Worm (Caenorhabditis elegans) whole organism, late embryonic: ENCODE data around the gene gem-1.
A peak's percentile ranks its signal among the peaks of the same experiment; 100 is the strongest.

Experiments used
- C08G9.2 ChIP-seq: sonication (generic microtip); optimal IDR thresholded peaks from 2 replicates; lab custom pipeline; 2016; ENCODE audit warnings: mild to moderate bottlenecking, missing genetic modification characterization, moderate library complexity, missing compliant biosample characterization
- C38D4.7 ChIP-seq: fragments of 200-800 bp; sonication (Bioruptor generic); optimal IDR thresholded peaks from 2 replicates; lab custom pipeline; 2018; ENCODE audit warnings: mild to moderate bottlenecking, missing genetic modification characterization, moderate library complexity, missing compliant biosample characterization
- F13H6.1 ChIP-seq: sonication (generic microtip); optimal IDR thresholded peaks from 2 replicates; lab custom pipeline; 2016; ENCODE audit warnings: missing genetic modification characterization, missing compliant biosample characterization
- K02D7.2 ChIP-seq: sonication (generic microtip); optimal IDR thresholded peaks from 2 replicates; lab custom pipeline; 2017; ENCODE audit warnings: mild to moderate bottlenecking, missing genetic modification characterization, missing compliant biosample characterization
- K09A11.1 ChIP-seq: sonication (generic microtip); optimal IDR thresholded peaks from 2 replicates; lab custom pipeline; 2017; ENCODE audit warnings: antibody characterized with exemption, mild to moderate bottlenecking, missing genetic modification characterization, missing compliant biosample characterization; ENCODE audit not compliant: insufficient read depth
- T23F11.4 ChIP-seq: fragments of 200-800 bp; sonication (Bioruptor generic); optimal IDR thresholded peaks from 2 replicates; lab custom pipeline; 2018; ENCODE audit warnings: mild to moderate bottlenecking, missing genetic modification characterization, missing compliant biosample characterization
- Y22D7AL.16 ChIP-seq: sonication (generic microtip); optimal IDR thresholded peaks from 2 replicates; lab custom pipeline; 2016; ENCODE audit warnings: missing genetic modification characterization, missing compliant biosample characterization
- ama-1 ChIP-seq: fragments of 150-350 bp; optimal IDR thresholded peaks from 2 replicates; lab custom pipeline; 2014
- ceh-14 ChIP-seq: sonication (generic microtip); optimal IDR thresholded peaks from 2 replicates; lab custom pipeline; 2016; ENCODE audit warnings: missing genotype, missing genetic modification characterization, missing compliant biosample characterization
- ceh-18 ChIP-seq: sonication (generic microtip); optimal IDR thresholded peaks from 2 replicates; lab custom pipeline; 2016; ENCODE audit warnings: missing genetic modification characterization, missing compliant biosample characterization
- ceh-19 ChIP-seq: fragments of 200-800 bp; sonication (Bioruptor generic); optimal IDR thresholded peaks from 2 replicates; lab custom pipeline; 2018; ENCODE audit warnings: mild to moderate bottlenecking, missing genetic modification characterization, missing compliant biosample characterization
- ceh-2 ChIP-seq: sonication (generic microtip); optimal IDR thresholded peaks from 2 replicates; lab custom pipeline; 2016; ENCODE audit warnings: missing genotype, missing genetic modification characterization, missing compliant biosample characterization
- ceh-24 ChIP-seq: sonication (generic microtip); optimal IDR thresholded peaks from 2 replicates; lab custom pipeline; 2016; ENCODE audit warnings: mild to moderate bottlenecking, missing genetic modification characterization, missing compliant biosample characterization
- ceh-30 ChIP-seq: fragments of 150-350 bp; optimal IDR thresholded peaks from 2 replicates; lab custom pipeline; 2014; ENCODE audit warnings: missing biosample characterization, missing genetic modification characterization
- ceh-31 ChIP-seq: sonication (generic microtip); optimal IDR thresholded peaks from 2 replicates; lab custom pipeline; 2016; ENCODE audit warnings: missing genetic modification characterization, missing compliant biosample characterization
- ceh-45 ChIP-seq: fragments of 200-800 bp; sonication (Bioruptor generic); IDR thresholded peaks from 2 replicates; pipeline ENCODE4 v1.3.6; 2022; ENCODE audit warnings: missing genetic modification reagents, missing genetic modification characterization, missing compliant biosample characterization
- ceh-6 ChIP-seq: fragments of 200-800 bp; sonication (Bioruptor generic); optimal IDR thresholded peaks from 2 replicates; lab custom pipeline; 2018; ENCODE audit warnings: mild to moderate bottlenecking, missing genetic modification characterization, missing compliant biosample characterization
- ceh-9 ChIP-seq: sonication (generic microtip); optimal IDR thresholded peaks from 2 replicates; lab custom pipeline; 2016; ENCODE audit warnings: mild to moderate bottlenecking, missing genetic modification characterization, inconsistent platforms, missing compliant biosample characterization
- dmd-4 ChIP-seq: sonication (generic microtip); optimal IDR thresholded peaks from 2 replicates; lab custom pipeline; 2016; ENCODE audit warnings: borderline replicate concordance, missing genetic modification characterization, missing compliant biosample characterization
- elt-2 ChIP-seq: sonication (generic microtip); optimal IDR thresholded peaks from 2 replicates; lab custom pipeline; 2016; ENCODE audit warnings: missing genetic modification reagents, missing genetic modification characterization, missing compliant biosample characterization
- elt-4 ChIP-seq: sonication (generic microtip); optimal IDR thresholded peaks from 2 replicates; lab custom pipeline; 2016; ENCODE audit warnings: missing genetic modification characterization, missing compliant biosample characterization
- eyg-1 ChIP-seq: sonication (generic microtip); optimal IDR thresholded peaks from 2 replicates; lab custom pipeline; 2016; ENCODE audit warnings: missing genotype, missing genetic modification characterization, missing compliant biosample characterization
- fkh-10 ChIP-seq: fragments of 150-350 bp; optimal IDR thresholded peaks from 2 replicates; lab custom pipeline; 2014; ENCODE audit warnings: missing biosample characterization, missing genetic modification reagents, missing genetic modification characterization
- fkh-6 ChIP-seq: sonication (generic microtip); optimal IDR thresholded peaks from 2 replicates; lab custom pipeline; 2016; ENCODE audit warnings: missing genetic modification characterization, missing compliant biosample characterization
- gmeb-2 ChIP-seq: sonication (generic microtip); optimal IDR thresholded peaks from 2 replicates; lab custom pipeline; 2016; ENCODE audit warnings: missing genetic modification characterization, inconsistent platforms, missing compliant biosample characterization
- hlh-13 ChIP-seq: fragments of 200-800 bp; sonication (Bioruptor generic); optimal IDR thresholded peaks from 2 replicates; lab custom pipeline; 2018; ENCODE audit warnings: mild to moderate bottlenecking, missing genetic modification characterization, missing compliant biosample characterization
- hlh-15 ChIP-seq: sonication (generic microtip); optimal IDR thresholded peaks from 2 replicates; lab custom pipeline; 2016; ENCODE audit warnings: missing genetic modification characterization, missing compliant biosample characterization
- hlh-30 ChIP-seq: sonication (generic microtip); optimal IDR thresholded peaks from 2 replicates; lab custom pipeline; 2017; ENCODE audit warnings: antibody characterized with exemption, missing genetic modification characterization, missing compliant biosample characterization; ENCODE audit not compliant: insufficient read depth
- lim-6 ChIP-seq: sonication (generic microtip); optimal IDR thresholded peaks from 2 replicates; lab custom pipeline; 2016; ENCODE audit warnings: missing genetic modification characterization, missing compliant biosample characterization
- madf-2 ChIP-seq: sonication (generic microtip); optimal IDR thresholded peaks from 2 replicates; lab custom pipeline; 2017; ENCODE audit warnings: missing genetic modification characterization, missing compliant biosample characterization
- mec-3 ChIP-seq: sonication (generic microtip); optimal IDR thresholded peaks from 2 replicates; lab custom pipeline; 2016; ENCODE audit warnings: borderline replicate concordance, missing genetic modification characterization, missing compliant biosample characterization
- nhr-11 ChIP-seq: fragments of 150-350 bp; optimal IDR thresholded peaks from 2 replicates; lab custom pipeline; 2014; ENCODE audit warnings: missing biosample characterization, missing genetic modification characterization
- nhr-232 ChIP-seq: sonication (generic microtip); optimal IDR thresholded peaks from 2 replicates; lab custom pipeline; 2016; ENCODE audit warnings: missing genetic modification characterization, missing compliant biosample characterization
- npax-4 ChIP-seq: sonication (generic microtip); optimal IDR thresholded peaks from 2 replicates; lab custom pipeline; 2016; ENCODE audit warnings: missing genetic modification characterization, missing compliant biosample characterization
- odd-2 ChIP-seq: sonication (generic microtip); optimal IDR thresholded peaks from 2 replicates; lab custom pipeline; 2017; ENCODE audit warnings: antibody characterized with exemption, mild to moderate bottlenecking, missing genetic modification characterization, missing compliant biosample characterization
- pag-3 ChIP-seq: sonication (generic microtip); optimal IDR thresholded peaks from 2 replicates; lab custom pipeline; 2016; ENCODE audit warnings: missing compliant biosample characterization, missing genetic modification characterization, borderline replicate concordance
- pat-9 ChIP-seq: fragments of 200-800 bp; sonication (Bioruptor generic); optimal IDR thresholded peaks from 2 replicates; lab custom pipeline; 2018; ENCODE audit warnings: mild to moderate bottlenecking, missing genetic modification characterization, moderate library complexity, missing compliant biosample characterization
- pha-2 ChIP-seq: sonication (generic microtip); optimal IDR thresholded peaks from 2 replicates; lab custom pipeline; 2017; ENCODE audit warnings: mild to moderate bottlenecking, missing genetic modification characterization, missing compliant biosample characterization
- pros-1 ChIP-seq: fragments of 150-350 bp; optimal IDR thresholded peaks from 2 replicates; lab custom pipeline; 2014; ENCODE audit warnings: missing biosample characterization, missing genetic modification reagents, missing genetic modification characterization
- ref-2 ChIP-seq: sonication (generic microtip); optimal IDR thresholded peaks from 2 replicates; lab custom pipeline; 2016; ENCODE audit warnings: missing genetic modification characterization, missing compliant biosample characterization
- rnt-1 ChIP-seq: sonication (generic microtip); optimal IDR thresholded peaks from 2 replicates; lab custom pipeline; 2016; ENCODE audit warnings: missing genetic modification characterization, missing compliant biosample characterization
- sdc-2 ChIP-seq: sonication (generic microtip); optimal IDR thresholded peaks from 2 replicates; lab custom pipeline; 2016; ENCODE audit warnings: missing genotype, missing genetic modification characterization, missing compliant biosample characterization
- sox-4 ChIP-seq: sonication (generic microtip); optimal IDR thresholded peaks from 2 replicates; lab custom pipeline; 2017; ENCODE audit warnings: mild to moderate bottlenecking, missing genetic modification characterization, inconsistent platforms, missing compliant biosample characterization
- tbx-2 ChIP-seq: sonication (generic microtip); optimal IDR thresholded peaks from 2 replicates; lab custom pipeline; 2016; ENCODE audit warnings: missing genetic modification characterization, missing compliant biosample characterization
- ttx-3 ChIP-seq: sonication (generic microtip); optimal IDR thresholded peaks from 2 replicates; lab custom pipeline; 2016; ENCODE audit warnings: missing genetic modification reagents, missing genetic modification characterization, missing compliant biosample characterization
- unc-3 ChIP-seq, 2 experiments: fragments of 200-800 bp in 1 of 2; sonication (Bioruptor generic) in 1 of 2; sonication (generic microtip) in 1 of 2; conservative IDR thresholded peaks in 1 of 2; optimal IDR thresholded peaks in 1 of 2; 2 replicates each; pipeline versions ENCODE4 v1.3.6 to Lab custom; 2016 to 2022; ENCODE audit warnings: missing compliant biosample characterization in 2 of 2, missing genetic modification characterization in 2 of 2, missing genetic modification reagents in 1 of 2
- unc-42 ChIP-seq: sonication (generic microtip); optimal IDR thresholded peaks from 2 replicates; lab custom pipeline; 2016; ENCODE audit warnings: missing genotype, missing genetic modification characterization, missing compliant biosample characterization
- unc-55 ChIP-seq: sonication (generic microtip); optimal IDR thresholded peaks from 2 replicates; lab custom pipeline; 2017; ENCODE audit warnings: missing biosample characterization, missing genetic modification reagents, missing genetic modification characterization
- unc-86 ChIP-seq: sonication (generic microtip); optimal IDR thresholded peaks from 2 replicates; lab custom pipeline; 2016; ENCODE audit warnings: missing genetic modification characterization, missing compliant biosample characterization
- zip-5 ChIP-seq: sonication (generic microtip); optimal IDR thresholded peaks from 2 replicates; lab custom pipeline; 2016; ENCODE audit warnings: missing genetic modification characterization, missing compliant biosample characterization
- ztf-16 ChIP-seq: sonication (generic microtip); optimal IDR thresholded peaks from 2 replicates; lab custom pipeline; 2017; ENCODE audit warnings: missing genetic modification characterization, missing compliant biosample characterization

Gene gem-1

ce11 chrX:13415722-13416121 is 38.9 kb upstream of the gem-1 start, which contains the start of gene C29F7.2:
Gene C29F7.2 (plus strand): TSS chrX:13416078.
- TF ChIP-seq ceh-45 (no peak), Y22D7AL.16 (tag; lab: Kevin White, UChicago) (no peak), elt-2 (tag; lab: Kevin White, UChicago) (peak; percentile 75), F13H6.1 (tag; lab: Kevin White, UChicago) (no peak)

- TF ChIP-seq rnt-1 (tag; lab: Kevin White, UChicago) (no peak), ceh-31 (tag; lab: Kevin White, UChicago) (no peak), pros-1 (tag; lab: Kevin White, UChicago) (no peak), npax-4 (tag; lab: Kevin White, UChicago) (no peak), Y22D7AL.16 (tag; lab: Kevin White, UChicago) (peak; percentile 21), madf-2 (tag; lab: Kevin White, UChicago) (no peak), ceh-9 (no peak), C38D4.7 (GFP tag; lab: Kevin White, UChicago) (peak; percentile 12), sdc-2 (tag; lab: Kevin White, UChicago) (peak; percentile 50), nhr-11 (tag; lab: Kevin White, UChicago) (no peak), pat-9 (tag; lab: Kevin White, UChicago) (peak; percentile 19), pag-3 (no peak), zip-5 (no peak), hlh-30 (no peak), ceh-18 (peak; percentile 11), K09A11.1 (tag; lab: Kevin White, UChicago) (no peak), nhr-232 (no peak), dmd-4 (tag; lab: Kevin White, UChicago) (no peak), odd-2 (tag; lab: Kevin White, UChicago) (no peak), unc-42 (tag; lab: Kevin White, UChicago) (no peak), hlh-15 (tag; lab: Kevin White, UChicago) (no peak), fkh-6 (tag; lab: Kevin White, UChicago) (no peak), F13H6.1 (tag; lab: Kevin White, UChicago) (no peak), unc-3 (GFP tag; conservative IDR thresholded peaks at IDR 0.05; lab: Robert Waterston, UW) (no peak), unc-3 (tag; optimal IDR thresholded peaks at IDR 0.05; lab: Kevin White, UChicago) (no peak), ceh-45 (no peak), C08G9.2 (tag; lab: Kevin White, UChicago) (no peak), hlh-13 (GFP tag; lab: Kevin White, UChicago) (peak; percentile 37), unc-86 (tag; lab: Kevin White, UChicago) (no peak), K02D7.2 (tag; lab: Kevin White, UChicago) (peak; percentile 53), fkh-10 (GFP tag; lab: Kevin White, UChicago) (no peak), ztf-16 (tag; lab: Kevin White, UChicago) (no peak), ceh-30 (tag; lab: Kevin White, UChicago) (no peak), ama-1 (no peak), ceh-6 (peak; percentile 46), tbx-2 (tag; lab: Kevin White, UChicago) (peak; percentile 4), elt-4 (tag; lab: Kevin White, UChicago) (no peak), ceh-14 (tag; lab: Kevin White, UChicago) (peak; percentile 20), eyg-1 (tag; lab: Kevin White, UChicago) (no peak), unc-55 (no peak), ref-2 (tag; lab: Kevin White, UChicago) (no peak), ceh-2 (peak; percentile 21), pha-2 (peak; percentile 32), ceh-19 (GFP tag; lab: Kevin White, UChicago) (peak; percentile 30), ceh-24 (tag; lab: Kevin White, UChicago) (no peak), gmeb-2 (peak; percentile 64), sox-4 (tag; lab: Kevin White, UChicago) (peak; percentile 59), mec-3 (tag; lab: Kevin White, UChicago) (no peak), T23F11.4 (GFP tag; lab: Kevin White, UChicago) (no peak), ttx-3 (tag; lab: Kevin White, UChicago) (peak; percentile 52), lim-6 (tag; lab: Kevin White, UChicago) (no peak)
These were observed 38.2 kb upstream of the gem-1 start for ce11 chrX:13414974-13415373.
